Worm (Caenorhabditis elegans) whole organism, L1 larva: ENCODE data around the gene acdh-6.

Experiments
- C04F5.9 ChIP-seq: sonication (generic microtip); optimal IDR thresholded peaks from 2 replicates; lab custom pipeline; 2016; ENCODE audit warnings: missing genetic modification characterization, missing compliant biosample characterization
- aha-1 ChIP-seq: fragments of 150-350 bp; optimal IDR thresholded peaks from 2 replicates; lab custom pipeline; 2014; ENCODE audit warnings: missing biosample characterization, missing genetic modification characterization
- alr-1 ChIP-seq: fragments of 200-800 bp; sonication (Bioruptor generic); optimal IDR thresholded peaks from 2 replicates; lab custom pipeline; 2018; ENCODE audit warnings: borderline replicate concordance, mild to moderate bottlenecking, missing genetic modification characterization, missing compliant biosample characterization
- aly-2 ChIP-seq: fragments of 150-350 bp; optimal IDR thresholded peaks from 2 replicates; lab custom pipeline; 2014; ENCODE audit warnings: missing biosample characterization, missing genetic modification characterization
- ama-1 ChIP-seq: fragments of 150-350 bp; optimal IDR thresholded peaks from 2 replicates; lab custom pipeline; 2014
- blmp-1 ChIP-seq: fragments of 150-350 bp; optimal IDR thresholded peaks from 2 replicates; lab custom pipeline; 2014; ENCODE audit warnings: missing biosample characterization, missing genetic modification characterization
- ceh-63 ChIP-seq: fragments of 200-800 bp; sonication (Bioruptor generic); optimal IDR thresholded peaks from 2 replicates; lab custom pipeline; 2018; ENCODE audit warnings: mild to moderate bottlenecking, missing genetic modification characterization, missing compliant biosample characterization
- ceh-8 ChIP-seq: fragments of 200-800 bp; sonication (Bioruptor generic); optimal IDR thresholded peaks from 2 replicates; lab custom pipeline; 2018; ENCODE audit warnings: mild to moderate bottlenecking, missing genetic modification characterization, moderate library complexity, missing compliant biosample characterization
- dpl-1 ChIP-seq, 3 experiments: fragments of 150-350 bp in 2 of 3; sonication (generic microtip) in 1 of 3; optimal IDR thresholded peaks; 2 replicates each; lab custom pipeline; 2014 to 2017; ENCODE audit warnings: missing biosample characterization in 3 of 3, missing genetic modification characterization in 3 of 3, missing genetic modification reagents in 3 of 3
- efl-1 ChIP-seq, 4 experiments: fragments of 150-350 bp; optimal IDR thresholded peaks in 3 of 4; peaks in 1 of 4; 1 replicate in 1 of 4; 2 replicates in 3 of 4; lab custom pipeline; 2014; ENCODE audit warnings: missing biosample characterization in 2 of 4, missing genetic modification characterization in 2 of 4, missing genetic modification reagents in 2 of 4
- efl-3 ChIP-seq: fragments of 200-800 bp; sonication (Bioruptor generic); optimal IDR thresholded peaks from 2 replicates; lab custom pipeline; 2018; ENCODE audit warnings: mild to moderate bottlenecking, missing genetic modification characterization, missing compliant biosample characterization
- elt-3 ChIP-seq, 6 experiments: fragments of 150-350 bp in 1 of 6; sonication (generic microtip); optimal IDR thresholded peaks; 2 replicates each; lab custom pipeline; 2017 to 2018; ENCODE audit warnings: missing biosample characterization in 6 of 6, missing genetic modification characterization in 6 of 6, inconsistent platforms in 1 of 6
- fos-1 ChIP-seq: fragments of 150-350 bp; optimal IDR thresholded peaks from 2 replicates; lab custom pipeline; 2014; ENCODE audit warnings: missing biosample characterization, missing genetic modification characterization
- irx-1 ChIP-seq: sonication (generic microtip); optimal IDR thresholded peaks from 2 replicates; lab custom pipeline; 2016; ENCODE audit warnings: missing genetic modification characterization, missing compliant biosample characterization
- lir-3 ChIP-seq: sonication (generic microtip); optimal IDR thresholded peaks from 2 replicates; lab custom pipeline; 2016; ENCODE audit warnings: mild to moderate bottlenecking, missing genetic modification characterization, moderate library complexity, missing compliant biosample characterization; ENCODE audit not compliant: poor library complexity
- mab-9 ChIP-seq: fragments of 200-800 bp; sonication (Bioruptor generic); IDR thresholded peaks from 2 replicates; pipeline ENCODE4 v1.3.6; 2022; ENCODE audit warnings: missing genetic modification reagents, missing genetic modification characterization, missing compliant biosample characterization
- mdl-1 ChIP-seq, 2 experiments: fragments of 150-350 bp; optimal IDR thresholded peaks; 2 replicates each; lab custom pipeline; 2014 to 2017; ENCODE audit warnings: missing biosample characterization in 2 of 2, missing genetic modification characterization in 2 of 2, inconsistent platforms in 1 of 2
- nhr-12 ChIP-seq: sonication (generic microtip); optimal IDR thresholded peaks from 2 replicates; lab custom pipeline; 2017; ENCODE audit warnings: missing biosample characterization, missing genetic modification characterization
- nhr-19 ChIP-seq: fragments of 200-800 bp; sonication (Bioruptor generic); conservative IDR thresholded peaks from 2 replicates; pipeline ENCODE4 v1.3.6; 2022; ENCODE audit warnings: missing genetic modification characterization, missing compliant biosample characterization
- nhr-20 ChIP-seq: sonication (generic microtip); optimal IDR thresholded peaks from 2 replicates; lab custom pipeline; 2016; ENCODE audit warnings: mild to moderate bottlenecking, missing genetic modification characterization, missing compliant biosample characterization
- nhr-237 ChIP-seq: fragments of 150-350 bp; optimal IDR thresholded peaks from 2 replicates; lab custom pipeline; 2014; ENCODE audit warnings: missing biosample characterization, missing genetic modification characterization
- nhr-47 ChIP-seq: sonication (generic microtip); optimal IDR thresholded peaks from 2 replicates; lab custom pipeline; 2016; ENCODE audit warnings: mild to moderate bottlenecking, missing genetic modification characterization, moderate library complexity, missing compliant biosample characterization
- nhr-71 ChIP-seq: sonication (generic microtip); optimal IDR thresholded peaks from 2 replicates; lab custom pipeline; 2016; ENCODE audit warnings: mild to moderate bottlenecking, missing genetic modification characterization, moderate library complexity, missing compliant biosample characterization
- nhr-76 ChIP-seq: sonication (generic microtip); optimal IDR thresholded peaks from 2 replicates; lab custom pipeline; 2017; ENCODE audit warnings: missing biosample characterization, missing genetic modification characterization
- nhr-77 ChIP-seq: fragments of 150-350 bp; optimal IDR thresholded peaks from 2 replicates; lab custom pipeline; 2014; ENCODE audit warnings: missing biosample characterization, missing genetic modification characterization
- nhr-84 ChIP-seq: sonication (generic microtip); optimal IDR thresholded peaks from 2 replicates; lab custom pipeline; 2017; ENCODE audit warnings: missing biosample characterization, missing genetic modification characterization
- nhr-85 ChIP-seq: sonication (generic microtip); peaks from one replicate; lab custom pipeline; 2016; ENCODE audit warnings: missing genetic modification characterization, inconsistent platforms, missing compliant biosample characterization
- nhr-90 ChIP-seq: sonication (generic microtip); optimal IDR thresholded peaks from 2 replicates; lab custom pipeline; 2016; ENCODE audit warnings: mild to moderate bottlenecking, missing genetic modification characterization, missing compliant biosample characterization; ENCODE audit not compliant: poor library complexity
- pag-3 ChIP-seq: sonication (generic microtip); optimal IDR thresholded peaks from 2 replicates; lab custom pipeline; 2017; ENCODE audit warnings: missing genetic modification characterization, mild to moderate bottlenecking, missing compliant biosample characterization, antibody characterized with exemption, borderline replicate concordance; ENCODE audit not compliant: insufficient read depth
- rnt-1 ChIP-seq: sonication (generic microtip); optimal IDR thresholded peaks from 2 replicates; lab custom pipeline; 2016; ENCODE audit warnings: mild to moderate bottlenecking, missing genetic modification characterization, moderate library complexity, missing compliant biosample characterization
- skn-1 ChIP-seq: fragments of 150-350 bp; optimal IDR thresholded peaks from 2 replicates; lab custom pipeline; 2014; ENCODE audit warnings: missing biosample characterization, missing genetic modification characterization
- snpc-4 ChIP-seq: fragments of 150-350 bp; optimal IDR thresholded peaks from 2 replicates; lab custom pipeline; 2014; ENCODE audit warnings: missing biosample characterization, missing genetic modification characterization
- snu-23 ChIP-seq: sonication (generic microtip); optimal IDR thresholded peaks from 2 replicates; lab custom pipeline; 2016; ENCODE audit warnings: missing genetic modification characterization, missing compliant biosample characterization
- sox-4 ChIP-seq: sonication (generic microtip); optimal IDR thresholded peaks from 2 replicates; lab custom pipeline; 2016; ENCODE audit warnings: missing genetic modification characterization, missing compliant biosample characterization
- swsn-7 ChIP-seq: sonication (generic microtip); optimal IDR thresholded peaks from 2 replicates; lab custom pipeline; 2016; ENCODE audit warnings: missing genetic modification characterization, missing compliant biosample characterization
- tbx-2 ChIP-seq: sonication (generic microtip); optimal IDR thresholded peaks from 2 replicates; lab custom pipeline; 2016; ENCODE audit warnings: missing genetic modification characterization, missing compliant biosample characterization
- tlp-1 ChIP-seq: fragments of 150-350 bp; optimal IDR thresholded peaks from 2 replicates; lab custom pipeline; 2014; ENCODE audit warnings: missing biosample characterization, missing genetic modification characterization
- unc-30 ChIP-seq: sonication (generic microtip); optimal IDR thresholded peaks from 2 replicates; lab custom pipeline; 2017; ENCODE audit warnings: missing biosample characterization, missing genetic modification characterization
- xbp-1 ChIP-seq: sonication (generic microtip); optimal IDR thresholded peaks from 2 replicates; lab custom pipeline; 2016; ENCODE audit warnings: missing genetic modification characterization, missing compliant biosample characterization
- zip-4 ChIP-seq: fragments of 200-800 bp; sonication (Bioruptor generic); optimal IDR thresholded peaks from 2 replicates; lab custom pipeline; 2018; ENCODE audit warnings: mild to moderate bottlenecking, missing genetic modification characterization, moderate library complexity, missing compliant biosample characterization
- ztf-11 ChIP-seq, 2 experiments: sonication (generic microtip); optimal IDR thresholded peaks; 2 replicates each; lab custom pipeline; 2016 to 2017; ENCODE audit warnings: missing genetic modification characterization in 2 of 2, missing biosample characterization in 1 of 2, missing compliant biosample characterization in 1 of 2

Gene acdh-6

DNA sequence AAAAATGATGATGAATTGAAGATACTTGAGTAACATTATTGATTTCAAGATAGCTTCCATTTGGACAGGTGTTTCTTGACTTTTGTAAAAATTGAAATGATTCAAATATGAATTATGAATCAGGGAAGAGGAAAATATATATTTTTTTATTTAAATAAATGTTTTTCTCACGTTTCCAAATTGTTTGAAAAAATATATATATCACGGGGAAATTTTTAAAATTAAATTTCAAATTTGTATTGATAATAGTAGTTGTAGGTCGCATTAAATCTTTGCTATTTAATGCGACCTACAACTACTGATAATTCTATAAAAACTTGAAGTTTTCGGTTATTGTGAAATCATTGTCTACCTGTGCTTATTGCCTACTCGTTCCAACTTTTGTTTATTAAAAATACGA, 41.0 kb upstream of the acdh-6 start, which contains the start of gene ZC21.8:
TSS of gene ZC21.8 (minus strand) at position 101 of the 400 bp plus-strand sequence.
- TF ChIP-seq xbp-1 (tag; lab: Kevin White, UChicago) (no peak), ama-1 (lab: Kevin White, UChicago) (no peak), elt-3 (tag; optimal IDR thresholded peaks at IDR 0.05; lab: Kevin White, UChicago) (no peak)

DNA sequence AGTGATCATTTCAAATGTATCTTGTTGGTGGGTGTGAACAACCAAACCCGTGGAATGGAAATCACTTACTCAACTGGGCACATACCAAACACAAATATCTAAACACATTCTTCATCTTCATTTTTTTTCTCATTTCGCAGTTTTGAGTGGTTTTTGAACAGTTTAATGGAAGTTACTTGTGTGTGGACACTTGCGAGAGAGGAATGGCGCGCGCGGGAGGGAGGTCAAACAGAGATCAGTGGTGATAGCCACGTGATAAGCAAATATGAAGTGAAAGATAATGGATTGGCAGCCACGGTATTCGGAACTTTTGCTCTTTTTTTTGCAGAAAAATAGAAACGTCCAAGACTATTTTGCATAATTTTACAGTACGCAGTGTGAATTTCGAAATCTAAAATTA, 40.3 kb upstream of the acdh-6 start:
- peak; percentile 54 for TF ChIP-seq nhr-77
- peak; percentile 52 for TF ChIP-seq tbx-2 (tag; lab: Kevin White, UChicago)
- TF ChIP-seq nhr-90 (tag; lab: Kevin White, UChicago), result no peak
- peak in 1 of 2 experiments; percentile 2 for TF ChIP-seq mdl-1 (tag; optimal IDR thresholded peaks at IDR 0.05; lab: Kevin White, UChicago)
- TF ChIP-seq irx-1 (tag; lab: Kevin White, UChicago), result no peak
- TF ChIP-seq nhr-71 (tag; lab: Kevin White, UChicago), result peak; percentile 11
- TF ChIP-seq efl-1 (optimal IDR thresholded peaks at IDR 0.05; lab: Kevin White, UChicago), result no peak
- TF ChIP-seq efl-1 (GFP tag; optimal IDR thresholded peaks at IDR 0.05 in 1 of 2; lab: Kevin White, UChicago), result peak in 1 of 2 experiments; percentile 82
- TF ChIP-seq blmp-1 (tag; lab: Kevin White, UChicago), result no peak
- TF ChIP-seq nhr-84, result no peak

DNA sequence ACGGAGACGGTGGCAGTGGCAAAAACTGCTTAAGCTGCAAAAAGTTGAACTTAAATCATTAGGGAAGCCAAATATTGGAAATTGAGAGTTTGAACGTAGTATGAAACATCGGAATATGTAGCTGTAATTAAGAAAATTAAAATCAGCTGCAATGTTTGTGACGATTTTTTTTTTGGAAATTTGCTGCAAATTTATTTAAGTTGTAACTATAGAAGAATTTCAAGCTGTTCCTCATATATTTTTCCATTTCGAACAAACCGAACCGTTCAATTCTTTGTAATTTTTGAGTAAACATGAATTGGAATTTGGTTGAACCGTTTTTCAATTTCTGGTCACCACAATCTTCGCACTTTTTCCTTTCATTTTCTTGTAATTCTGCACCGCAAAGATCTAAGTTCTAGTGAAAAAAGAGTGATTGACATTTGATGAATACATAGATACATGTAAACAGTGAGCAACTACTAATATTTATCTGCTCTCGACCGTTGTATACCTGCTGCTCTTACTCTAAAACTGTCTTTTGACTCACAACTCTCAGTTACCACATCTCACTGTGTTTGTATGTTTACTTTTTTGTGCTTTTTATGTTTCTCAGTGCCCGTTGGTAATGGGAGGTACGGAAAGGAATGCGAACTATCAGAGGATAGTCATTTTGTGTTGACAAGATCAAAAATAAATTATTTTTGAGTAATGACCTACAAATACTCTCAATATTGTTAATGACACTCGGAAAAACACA, 39.1 kb upstream of the acdh-6 start:
- no peak for TF ChIP-seq swsn-7 (tag; lab: Kevin White, UChicago)
- no peak for TF ChIP-seq unc-30 (tag; lab: Kevin White, UChicago)
- no peak for TF ChIP-seq snpc-4
- no peak for TF ChIP-seq rnt-1
- no peak for TF ChIP-seq nhr-12 (tag; lab: Kevin White, UChicago)
- TF ChIP-seq lir-3 (tag; lab: Kevin White, UChicago), result no peak
- TF ChIP-seq efl-3, result no peak
- no peak for TF ChIP-seq tlp-1 (tag; lab: Kevin White, UChicago)
- no peak for TF ChIP-seq aha-1
- TF ChIP-seq blmp-1 (tag; lab: Kevin White, UChicago), result no peak
- no peak for TF ChIP-seq xbp-1 (tag; lab: Kevin White, UChicago)
- TF ChIP-seq efl-1 (optimal IDR thresholded peaks at IDR 0.05; lab: Kevin White, UChicago), result no peak
- TF ChIP-seq efl-1 (GFP tag; optimal IDR thresholded peaks at IDR 0.05 in 1 of 2; lab: Kevin White, UChicago), result no peak
- no peak for TF ChIP-seq nhr-85 (tag; lab: Kevin White, UChicago)
- TF ChIP-seq aly-2 (tag; lab: Kevin White, UChicago), result no peak
- TF ChIP-seq alr-1 (tag; lab: Kevin White, UChicago), result no peak
- no peak for TF ChIP-seq mdl-1 (tag; optimal IDR thresholded peaks at IDR 0.05; lab: Kevin White, UChicago)
- TF ChIP-seq ztf-11 (tag; optimal IDR thresholded peaks at IDR 0.05; lab: Kevin White, UChicago), result no peak

DNA sequence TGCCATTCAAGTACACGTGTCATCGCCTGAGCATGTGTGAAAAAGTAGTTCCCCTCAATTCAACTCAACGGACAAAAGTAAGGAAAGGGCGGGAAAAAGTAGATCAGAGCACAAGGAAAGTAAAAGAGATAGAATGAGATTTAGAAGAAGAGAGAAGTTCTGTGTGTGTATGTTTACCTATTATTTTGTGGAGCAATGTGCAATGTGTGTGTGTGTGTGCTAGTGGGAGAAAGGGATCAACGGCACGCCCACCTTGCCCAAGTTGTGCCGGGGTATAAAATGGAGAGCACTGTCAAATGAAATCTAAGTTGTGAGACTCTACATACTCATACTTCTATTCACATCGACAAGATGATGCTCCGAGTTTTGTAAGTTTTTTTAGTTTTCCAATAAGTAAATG, 36.2 kb upstream of the acdh-6 start, which contains the start of gene idpp-15:
TSS of gene idpp-15 (plus strand) at position 301 of the 400 bp plus-strand sequence.
- TF ChIP-seq pag-3 (tag; lab: Kevin White, UChicago) (no peak), unc-30 (tag; lab: Kevin White, UChicago) (no peak), efl-1 (optimal IDR thresholded peaks at IDR 0.05; lab: Kevin White, UChicago) (no peak), efl-1 (GFP tag; optimal IDR thresholded peaks at IDR 0.05 in 1 of 2; lab: Kevin White, UChicago) (no peak), nhr-20 (tag; lab: Kevin White, UChicago) (no peak), C04F5.9 (tag; lab: Kevin White, UChicago) (no peak)

DNA sequence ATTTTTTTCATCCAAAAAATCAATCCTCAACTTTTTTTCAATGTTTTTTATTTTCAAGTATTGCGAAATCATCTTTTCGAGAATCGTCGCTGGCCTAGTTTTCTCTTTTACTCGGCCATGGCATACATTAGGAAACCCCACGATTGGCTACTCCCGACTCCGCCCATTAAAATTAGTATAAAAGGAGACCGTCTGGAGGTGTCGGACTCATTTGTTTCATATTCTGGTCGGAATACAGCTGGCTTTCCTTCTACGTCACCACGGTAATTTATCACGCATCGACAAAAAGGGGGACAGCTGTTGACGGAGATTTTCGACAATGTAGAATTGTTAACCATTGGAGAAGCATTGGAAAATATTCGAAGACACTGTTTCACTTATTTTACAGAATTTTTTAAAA, 31.9 kb upstream of the acdh-6 start:
- TF ChIP-seq nhr-47 (tag; lab: Kevin White, UChicago), result peak; percentile 85
- peak; percentile 86 for TF ChIP-seq xbp-1 (tag; lab: Kevin White, UChicago)
- peak in 1 of 2 experiments; percentile 90 for TF ChIP-seq ztf-11 (tag; optimal IDR thresholded peaks at IDR 0.05; lab: Kevin White, UChicago)
- TF ChIP-seq irx-1 (tag; lab: Kevin White, UChicago), result peak; percentile 88
- no peak for TF ChIP-seq nhr-76
- TF ChIP-seq ceh-8 (GFP tag; lab: Kevin White, UChicago), result peak; percentile 67
- peak; percentile 28 to 71 (median 41) for TF ChIP-seq dpl-1 (GFP tag; optimal IDR thresholded peaks at IDR 0.05; lab: Kevin White, UChicago)
- peak; percentile 100 for TF ChIP-seq zip-4 (GFP tag; lab: Kevin White, UChicago)
- TF ChIP-seq ceh-63, result no peak
- peak; percentile 39 for TF ChIP-seq nhr-237 (tag; lab: Kevin White, UChicago)
- TF ChIP-seq rnt-1, result peak; percentile 89
- TF ChIP-seq nhr-71 (tag; lab: Kevin White, UChicago), result peak; percentile 87
- TF ChIP-seq swsn-7 (tag; lab: Kevin White, UChicago), result peak; percentile 81
- TF ChIP-seq fos-1 (tag; lab: Kevin White, UChicago), result no peak
- peak; percentile 71 for TF ChIP-seq snu-23 (GFP tag; lab: Kevin White, UChicago)
- peak; percentile 73 for TF ChIP-seq skn-1 (tag; lab: Kevin White, UChicago)
- TF ChIP-seq sox-4 (tag; lab: Kevin White, UChicago), result peak; percentile 17
- TF ChIP-seq C04F5.9 (tag; lab: Kevin White, UChicago), result peak; percentile 49
- peak; percentile 56 for TF ChIP-seq nhr-19 (GFP tag; lab: Robert Waterston, UW)
- no peak for TF ChIP-seq mab-9 (GFP tag; lab: Robert Waterston, UW)
